Worm (Caenorhabditis elegans) whole organism, mixed stage, embryonic: ENCODE data around the gene F41G3.19.

Source experiments
- bed-3 ChIP-seq: fragments of 200-800 bp; sonication (Bioruptor generic); optimal IDR thresholded peaks from 3 replicates; lab custom pipeline; 2018; ENCODE audit warnings: mild to moderate bottlenecking, missing genetic modification characterization, moderate library complexity, missing compliant biosample characterization
- unc-62 ChIP-seq: fragments of 150-350 bp; optimal IDR thresholded peaks from 2 replicates; lab custom pipeline; 2014; ENCODE audit warnings: missing biosample characterization, missing genetic modification reagents, missing genetic modification characterization

- no peak for TF ChIP-seq bed-3 (GFP tag; lab: Kevin White, UChicago)
- no peak for TF ChIP-seq unc-62 (GFP tag; lab: Kevin White, UChicago)
These were observed 923 bp upstream of the F41G3.19 start, which contains the start of gene F41G3.21 for ce11 chrII:6752850-6753249.
